Worm (Caenorhabditis elegans) whole organism, L3 larva: ENCODE measurements around the gene srj-6.

Experiments used
- ZK546.5 ChIP-seq: sonication (generic microtip); optimal IDR thresholded peaks from 2 replicates; lab custom pipeline; 2017; ENCODE audit warnings: missing biosample characterization, missing genetic modification characterization
- aly-2 ChIP-seq: fragments of 150-350 bp; optimal IDR thresholded peaks from 2 replicates; lab custom pipeline; 2014; ENCODE audit warnings: missing biosample characterization, missing genetic modification characterization
- ceh-28 ChIP-seq: fragments of 150-350 bp; optimal IDR thresholded peaks from 2 replicates; lab custom pipeline; 2014; ENCODE audit warnings: missing biosample characterization, missing genetic modification reagents, missing genetic modification characterization
- egl-27 ChIP-seq: sonication (generic microtip); optimal IDR thresholded peaks from 4 replicates; lab custom pipeline; 2017; ENCODE audit warnings: missing biosample characterization, missing genetic modification reagents, missing genetic modification characterization
- egl-5 ChIP-seq: fragments of 150-350 bp; optimal IDR thresholded peaks from 2 replicates; lab custom pipeline; 2017; ENCODE audit warnings: missing biosample characterization, missing genetic modification reagents, missing genetic modification characterization, inconsistent platforms
- elt-2 ChIP-seq: sonication (generic microtip); optimal IDR thresholded peaks from 2 replicates; lab custom pipeline; 2016; ENCODE audit warnings: missing genetic modification reagents, mild to moderate bottlenecking, missing genetic modification characterization, missing compliant biosample characterization
- elt-3 ChIP-seq, 3 experiments: fragments of 150-350 bp in 1 of 3; sonication (generic microtip) in 2 of 3; optimal IDR thresholded peaks; 2 replicates in 2 of 3; 4 replicates in 1 of 3; lab custom pipeline; 2014 to 2017; ENCODE audit warnings: missing biosample characterization in 3 of 3, missing genetic modification characterization in 3 of 3
- fkh-10 ChIP-seq: sonication (generic microtip); optimal IDR thresholded peaks from 2 replicates; lab custom pipeline; 2017; ENCODE audit warnings: missing biosample characterization, missing genetic modification reagents, missing genetic modification characterization
- fkh-2 ChIP-seq: fragments of 150-350 bp; optimal IDR thresholded peaks from 2 replicates; lab custom pipeline; 2014; ENCODE audit warnings: missing biosample characterization, missing genetic modification reagents, missing genetic modification characterization
- fos-1 ChIP-seq: fragments of 150-350 bp; optimal IDR thresholded peaks from 2 replicates; lab custom pipeline; 2014; ENCODE audit warnings: missing biosample characterization, missing genetic modification characterization
- lin-15B ChIP-seq: fragments of 150-350 bp; optimal IDR thresholded peaks from 2 replicates; lab custom pipeline; 2014; ENCODE audit warnings: missing biosample characterization, missing genetic modification characterization
- lin-39 ChIP-seq: fragments of 150-350 bp; optimal IDR thresholded peaks from 2 replicates; lab custom pipeline; 2018; ENCODE audit warnings: missing biosample characterization, missing genetic modification reagents, missing genetic modification characterization
- lsy-12 ChIP-seq: sonication (generic microtip); optimal IDR thresholded peaks from 2 replicates; lab custom pipeline; 2016; ENCODE audit warnings: mild to moderate bottlenecking, missing genetic modification characterization, missing compliant biosample characterization
- mdl-1 ChIP-seq: fragments of 150-350 bp; optimal IDR thresholded peaks from 2 replicates; lab custom pipeline; 2014; ENCODE audit warnings: missing biosample characterization, missing genetic modification characterization
- nfya-1 ChIP-seq: sonication (generic microtip); optimal IDR thresholded peaks from 2 replicates; lab custom pipeline; 2017; ENCODE audit warnings: missing genetic modification characterization, mild to moderate bottlenecking, missing compliant biosample characterization, antibody characterized with exemption, moderate library complexity; ENCODE audit not compliant: insufficient read depth
- nhr-12 ChIP-seq: fragments of 150-350 bp; optimal IDR thresholded peaks from 2 replicates; lab custom pipeline; 2014; ENCODE audit warnings: missing biosample characterization, missing genetic modification characterization
- nhr-237 ChIP-seq: fragments of 150-350 bp; optimal IDR thresholded peaks from 2 replicates; lab custom pipeline; 2014; ENCODE audit warnings: missing biosample characterization, missing genetic modification characterization
- nhr-25 ChIP-seq: sonication (generic microtip); optimal IDR thresholded peaks from 2 replicates; lab custom pipeline; 2017; ENCODE audit warnings: missing biosample characterization, missing genetic modification characterization
- nhr-28 ChIP-seq: fragments of 150-350 bp; optimal IDR thresholded peaks from 2 replicates; lab custom pipeline; 2014; ENCODE audit warnings: missing biosample characterization, missing genetic modification characterization
- nhr-43 ChIP-seq: sonication (generic microtip); optimal IDR thresholded peaks from 2 replicates; lab custom pipeline; 2016; ENCODE audit warnings: mild to moderate bottlenecking, missing genetic modification characterization, missing compliant biosample characterization; ENCODE audit not compliant: poor library complexity, severe bottlenecking
- nhr-76 ChIP-seq: fragments of 150-350 bp; sonication (generic microtip); optimal IDR thresholded peaks from 5 replicates; lab custom pipeline; 2014; ENCODE audit warnings: missing biosample characterization, missing genetic modification characterization
- nhr-77 ChIP-seq: fragments of 150-350 bp; optimal IDR thresholded peaks from 2 replicates; lab custom pipeline; 2014; ENCODE audit warnings: missing biosample characterization, missing genetic modification characterization
- pha-4 ChIP-seq: fragments of 150-350 bp; optimal IDR thresholded peaks from 2 replicates; lab custom pipeline; 2014; ENCODE audit warnings: missing biosample characterization, missing genetic modification reagents, missing genetic modification characterization
- pqm-1 ChIP-seq: fragments of 150-350 bp; optimal IDR thresholded peaks from 2 replicates; lab custom pipeline; 2017; ENCODE audit warnings: missing biosample characterization, missing genetic modification characterization, inconsistent platforms
- sea-2 ChIP-seq: fragments of 150-350 bp; sonication (generic microtip); optimal IDR thresholded peaks from 4 replicates; lab custom pipeline; 2014; ENCODE audit warnings: missing biosample characterization, missing genetic modification reagents, missing genetic modification characterization
- snpc-4 ChIP-seq: fragments of 150-350 bp; optimal IDR thresholded peaks from 2 replicates; lab custom pipeline; 2014; ENCODE audit warnings: missing biosample characterization, missing genetic modification characterization
- tbx-2 ChIP-seq: sonication (generic microtip); optimal IDR thresholded peaks from 2 replicates; lab custom pipeline; 2016; ENCODE audit warnings: mild to moderate bottlenecking, missing genetic modification characterization, missing compliant biosample characterization
- unc-39 ChIP-seq: sonication (generic microtip); optimal IDR thresholded peaks from 4 replicates; lab custom pipeline; 2017; ENCODE audit warnings: missing biosample characterization, missing genetic modification characterization
- unc-62 ChIP-seq: fragments of 150-350 bp; sonication (generic microtip); optimal IDR thresholded peaks from 4 replicates; lab custom pipeline; 2014; ENCODE audit warnings: missing biosample characterization, missing genetic modification reagents, missing genetic modification characterization
- zag-1 ChIP-seq: fragments of 150-350 bp; optimal IDR thresholded peaks from 2 replicates; lab custom pipeline; 2014; ENCODE audit warnings: missing biosample characterization, missing genetic modification characterization

srj-6 gene

ce11 chrV:654402-654801, at the start of gene srj-6:
TSS of gene srj-6 (minus strand) at chrV:654502.
- TF ChIP-seq nhr-12: no peak
- no peak for TF ChIP-seq lsy-12
- no peak for TF ChIP-seq nfya-1

ce11 chrV:702260-702659, 48.0 kb upstream of the srj-6 start, which contains the start of gene srbc-37:
TSS of gene srbc-37 (plus strand) at chrV:702560.
- TF ChIP-seq fkh-10 (no peak), unc-62 (GFP tag; lab: Kevin White, UChicago) (no peak), zag-1 (tag; lab: Kevin White, UChicago) (no peak), ceh-28 (tag; lab: Kevin White, UChicago) (no peak), nhr-76 (tag; lab: Kevin White, UChicago) (no peak)

- TF ChIP-seq egl-5 (no peak), lin-39 (tag; lab: Kevin White, UChicago) (no peak), nhr-12 (no peak), fos-1 (no peak), unc-62 (GFP tag; lab: Kevin White, UChicago) (no peak)
Measured at ce11 chrV:699489-700129, 45.3 kb upstream of the srj-6 start, which contains the start of the genes ugt-29 and srx-5. TSS of gene ugt-29 (minus strand) at chrV:699589. TSS of gene srx-5 (plus strand) at chrV:700079.

ce11 chrV:699051-699450, 44.7 kb upstream of the srj-6 start:
- TF ChIP-seq nhr-43 (tag; lab: Kevin White, UChicago): no peak
- TF ChIP-seq, all 47 proteins: peak for 0

ce11 chrV:695914-696313, 41.6 kb upstream of the srj-6 start, which contains the start of gene srj-52:
TSS of gene srj-52 (minus strand) at chrV:696014.
- TF ChIP-seq nhr-77 (tag; lab: Kevin White, UChicago) (no peak), zag-1 (tag; lab: Kevin White, UChicago) (no peak), snpc-4 (no peak), nhr-28 (tag; lab: Kevin White, UChicago) (no peak), lin-39 (tag; lab: Kevin White, UChicago) (no peak), nhr-76 (tag; lab: Kevin White, UChicago) (no peak), nhr-43 (tag; lab: Kevin White, UChicago) (no peak), fkh-2 (tag; lab: Kevin White, UChicago) (no peak), lin-15B (tag; lab: Kevin White, UChicago) (no peak), ZK546.5 (tag; lab: Kevin White, UChicago) (no peak), sea-2 (GFP tag; lab: Kevin White, UChicago) (no peak), unc-62 (GFP tag; lab: Kevin White, UChicago) (no peak), nhr-25 (tag; lab: Kevin White, UChicago) (no peak), fkh-10 (no peak), tbx-2 (tag; lab: Kevin White, UChicago) (no peak), pqm-1 (no peak), elt-3 (tag; optimal IDR thresholded peaks at IDR 0.05; lab: Kevin White, UChicago) (no peak), ceh-28 (tag; lab: Kevin White, UChicago) (no peak), nhr-237 (tag; lab: Kevin White, UChicago) (no peak), egl-27 (tag; lab: Kevin White, UChicago) (no peak)

ce11 chrV:694625-695024, 40.3 kb upstream of the srj-6 start, which contains the start of gene srj-53:
TSS of gene srj-53 (minus strand) at chrV:694725.
- no peak for TF ChIP-seq sea-2 (GFP tag; lab: Kevin White, UChicago)
- TF ChIP-seq nhr-237 (tag; lab: Kevin White, UChicago): no peak
- no peak for TF ChIP-seq nfya-1
- TF ChIP-seq nhr-12: no peak
- TF ChIP-seq nhr-25 (tag; lab: Kevin White, UChicago): no peak
- TF ChIP-seq elt-3 (tag; optimal IDR thresholded peaks at IDR 0.05; lab: Kevin White, UChicago): no peak
- no peak for TF ChIP-seq mdl-1
- TF ChIP-seq pha-4: no peak
- no peak for TF ChIP-seq nhr-77 (tag; lab: Kevin White, UChicago)
- no peak for TF ChIP-seq unc-39
- TF ChIP-seq fkh-2 (tag; lab: Kevin White, UChicago): no peak
- TF ChIP-seq aly-2 (tag; lab: Kevin White, UChicago): no peak
- TF ChIP-seq lsy-12: no peak
- TF ChIP-seq elt-2 (tag; lab: Kevin White, UChicago): no peak
